Worm (Caenorhabditis elegans) whole organism, L4/young adult: ENCODE measurements around the gene R74.2.

Experiments used
- W03F9.2 ChIP-seq: fragments of 150-350 bp; optimal IDR thresholded peaks from 2 replicates; lab custom pipeline; 2014; ENCODE audit warnings: missing biosample characterization, missing genetic modification characterization
- dao-5 ChIP-seq: sonication (generic microtip); optimal IDR thresholded peaks from 2 replicates; lab custom pipeline; 2016; ENCODE audit warnings: missing genotype, missing genetic modification characterization, moderate library complexity, missing compliant biosample characterization
- him-1 ChIP-seq: sonication (generic microtip); optimal IDR thresholded peaks from 2 replicates; lab custom pipeline; 2016; ENCODE audit warnings: missing genotype, missing genetic modification reagents, missing genetic modification characterization, missing compliant biosample characterization

- no peak for TF ChIP-seq W03F9.2 (tag; lab: Kevin White, UChicago)
- TF ChIP-seq dao-5 (tag; lab: Kevin White, UChicago), result no peak
- TF ChIP-seq him-1 (tag; lab: Kevin White, UChicago), result no peak
Observed at ce11 chrIII:4228008-4228407, 40.0 kb downstream of the R74.2 start, which contains the start of gene mpk-1.
